Worm (Caenorhabditis elegans): ENCODE results near the gene snap-29.

The snap-29 gene

DNA sequence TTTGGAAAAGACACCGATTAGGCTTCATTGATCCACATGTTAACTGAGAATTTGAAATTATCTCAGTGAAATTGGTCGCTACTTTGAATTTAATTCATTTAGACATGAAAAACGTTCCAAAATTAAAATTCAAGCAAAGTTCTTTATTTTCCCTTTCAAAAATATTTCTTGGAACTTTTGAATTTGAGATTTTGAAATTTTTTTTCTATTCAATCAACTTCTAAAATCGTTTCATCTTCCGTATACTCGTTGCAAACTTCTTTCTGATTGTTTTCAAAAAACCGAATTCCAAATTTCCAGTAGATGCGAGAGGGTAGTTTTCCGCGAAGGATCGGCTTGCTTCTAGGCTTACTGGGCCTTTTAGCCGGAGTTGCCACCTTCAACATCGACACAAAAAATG is 42.5 kb downstream of the snap-29 start, which contains the start of gene pat-2:
TSS of gene pat-2 (plus strand) at position 301 of the 400 bp plus-strand sequence.
- no peak for TF ChIP-seq ztf-4 (tag; optimal IDR thresholded peaks at IDR 0.05)
- TF ChIP-seq nhr-237 (tag; optimal IDR thresholded peaks at IDR 0.05): no peak
- no peak for TF ChIP-seq ZK546.5 (tag; optimal IDR thresholded peaks at IDR 0.05)
- no peak for TF ChIP-seq blmp-1 (tag; optimal IDR thresholded peaks at IDR 0.05; ENCODE audit: insufficient read depth)
- no peak for TF ChIP-seq unc-39 (tag; optimal IDR thresholded peaks at IDR 0.05)
- TF ChIP-seq sem-4 (tag; optimal IDR thresholded peaks at IDR 0.05): no peak
- TF ChIP-seq elt-1 (tag; optimal IDR thresholded peaks at IDR 0.05): no peak
- TF ChIP-seq ceh-82 (tag; optimal IDR thresholded peaks at IDR 0.05): no peak
- no peak for TF ChIP-seq nhr-129 (tag; optimal IDR thresholded peaks at IDR 0.05)
- TF ChIP-seq unc-62 (GFP tag; optimal IDR thresholded peaks at IDR 0.05): no peak
- no peak for TF ChIP-seq ama-1 (optimal IDR thresholded peaks at IDR 0.05)
- no peak for TF ChIP-seq nhr-23 (tag; optimal IDR thresholded peaks at IDR 0.05)

DNA sequence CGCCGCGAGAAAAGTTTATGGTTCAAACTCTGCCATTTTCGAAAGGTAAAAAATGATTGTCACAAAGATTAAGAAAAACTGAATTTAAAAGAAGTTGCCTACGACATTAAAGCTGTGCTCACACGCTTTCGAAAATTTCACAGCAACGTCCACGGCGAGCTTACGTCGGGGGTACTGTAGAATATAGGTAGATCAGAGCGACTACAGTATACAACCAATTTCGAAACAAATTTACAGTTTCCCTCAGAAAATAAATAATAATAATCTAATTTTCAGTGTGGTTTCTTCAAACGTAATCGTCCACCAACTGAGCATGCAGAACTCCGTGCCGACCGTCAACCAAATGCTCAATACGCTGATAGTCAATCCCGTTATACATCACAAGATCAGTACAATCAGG is 48.5 kb downstream of the snap-29 start:
- TF ChIP-seq nhr-23 (tag; optimal IDR thresholded peaks at IDR 0.05) (no peak), ZK546.5 (tag; optimal IDR thresholded peaks at IDR 0.05) (no peak), sem-4 (tag; optimal IDR thresholded peaks at IDR 0.05) (no peak), elt-1 (tag; optimal IDR thresholded peaks at IDR 0.05) (no peak), mab-5 (tag; optimal IDR thresholded peaks at IDR 0.05) (no peak), Y55F3AM.14 (GFP tag; optimal IDR thresholded peaks at IDR 0.05) (no peak), ceh-16 (tag; optimal IDR thresholded peaks at IDR 0.05) (no peak), nhr-12 (tag; optimal IDR thresholded peaks at IDR 0.05) (no peak)

DNA sequence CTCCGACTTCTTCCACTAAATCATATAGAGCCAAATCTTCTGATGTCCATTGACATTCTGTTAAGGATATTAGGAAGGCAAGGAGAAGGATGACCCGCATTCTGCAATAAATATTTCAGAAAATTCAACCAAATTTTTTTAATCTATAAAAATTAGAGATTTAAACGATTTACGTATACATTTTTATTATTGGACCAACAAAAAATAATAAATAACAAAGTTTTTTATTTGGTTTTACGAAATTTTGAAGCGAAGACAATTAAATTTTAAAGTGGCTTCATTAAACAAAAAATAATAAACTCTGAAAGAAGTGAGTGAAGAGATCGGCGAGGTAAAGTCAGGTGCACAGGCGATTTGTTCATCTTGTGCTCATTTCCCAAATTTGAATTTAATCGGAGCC is 51.1 kb downstream of the snap-29 start, which contains the start of gene F54F2.9:
TSS of gene F54F2.9 (minus strand) at position 101 of the 400 bp plus-strand sequence.
- TF ChIP-seq ztf-1 (GFP tag; conservative IDR thresholded peaks at IDR 0.05): no peak
- TF ChIP-seq nhr-21 (tag; optimal IDR thresholded peaks at IDR 0.05): no peak
- no peak for TF ChIP-seq aly-2 (tag; optimal IDR thresholded peaks at IDR 0.05)
- no peak for TF ChIP-seq ztf-11 (tag; optimal IDR thresholded peaks at IDR 0.05)
- no peak for TF ChIP-seq nhr-25 (tag; optimal IDR thresholded peaks at IDR 0.05)
- TF ChIP-seq R02D3.7 (tag; optimal IDR thresholded peaks at IDR 0.05): no peak
- no peak for TF ChIP-seq nhr-77 (tag; optimal IDR thresholded peaks at IDR 0.05)
- TF ChIP-seq unc-62 (GFP tag; optimal IDR thresholded peaks at IDR 0.05): no peak
- no peak for TF ChIP-seq egl-27 (tag; optimal IDR thresholded peaks at IDR 0.05)
- no peak for TF ChIP-seq nhr-10 (tag; optimal IDR thresholded peaks at IDR 0.05)
- no peak for TF ChIP-seq sma-9 (GFP tag; optimal IDR thresholded peaks at IDR 0.05)
- no peak for TF ChIP-seq sma-9 (tag; optimal IDR thresholded peaks at IDR 0.05)
- no peak for TF ChIP-seq elt-1 (tag; optimal IDR thresholded peaks at IDR 0.05)
- no peak for TF ChIP-seq nhr-11 (tag; optimal IDR thresholded peaks at IDR 0.05)
- no peak for TF ChIP-seq unc-39 (tag; optimal IDR thresholded peaks at IDR 0.05)
- TF ChIP-seq lin-13 (GFP tag; optimal IDR thresholded peaks at IDR 0.05): no peak
- TF ChIP-seq lin-39 (tag; optimal IDR thresholded peaks at IDR 0.05): no peak
- no peak for TF ChIP-seq elt-3 (tag; optimal IDR thresholded peaks at IDR 0.05)
